Worm (Caenorhabditis elegans): ENCODE data around the gene sqv-3.

sqv-3 gene

ce11 chrIII:9730407-9730806 lies 49.7 kb downstream of the sqv-3 start:
- TF ChIP-seq lin-15B (tag; optimal IDR thresholded peaks at IDR 0.05) (no peak), fkh-10 (GFP tag; optimal IDR thresholded peaks at IDR 0.05) (no peak), nhr-67 (tag; optimal IDR thresholded peaks at IDR 0.05) (no peak), jun-1 (tag; optimal IDR thresholded peaks at IDR 0.05) (no peak), nhr-12 (tag; optimal IDR thresholded peaks at IDR 0.05) (no peak), hmg-11 (tag; optimal IDR thresholded peaks at IDR 0.05) (no peak), daf-12 (tag; optimal IDR thresholded peaks at IDR 0.05) (no peak), R02D3.7 (tag; optimal IDR thresholded peaks at IDR 0.05) (no peak), aly-2 (tag; optimal IDR thresholded peaks at IDR 0.05) (no peak), pqm-1 (tag; optimal IDR thresholded peaks at IDR 0.05) (no peak), unc-39 (tag; optimal IDR thresholded peaks at IDR 0.05) (no peak), sea-2 (GFP tag; optimal IDR thresholded peaks at IDR 0.05) (no peak), nhr-23 (tag; optimal IDR thresholded peaks at IDR 0.05) (no peak)

All from whole organism, L3 larva.